Worm (Caenorhabditis elegans): ENCODE data around the gene T04A8.8.

- TF ChIP-seq him-1 (tag; optimal IDR thresholded peaks at IDR 0.05) (no peak), dao-5 (tag; optimal IDR thresholded peaks at IDR 0.05) (no peak), W03F9.2 (tag; optimal IDR thresholded peaks at IDR 0.05) (no peak)
Observed at ce11 chrIII:4693695-4694094, at the start of gene T04A8.8.
